Fruit fly (Drosophila melanogaster) Kc167 (cell line): ENCODE results near the gene CG6083.

Experiments used
- psq ChIP-seq: fragments of >200 bp; optimal IDR thresholded peaks from 2 replicates; lab custom pipeline; 2017; ENCODE audit warnings: missing external identifiers
- ttk ChIP-seq: sonication (Bioruptor generic); optimal IDR thresholded peaks from 2 replicates; lab custom pipeline; 2017; ENCODE audit warnings: missing external identifiers

DNA sequence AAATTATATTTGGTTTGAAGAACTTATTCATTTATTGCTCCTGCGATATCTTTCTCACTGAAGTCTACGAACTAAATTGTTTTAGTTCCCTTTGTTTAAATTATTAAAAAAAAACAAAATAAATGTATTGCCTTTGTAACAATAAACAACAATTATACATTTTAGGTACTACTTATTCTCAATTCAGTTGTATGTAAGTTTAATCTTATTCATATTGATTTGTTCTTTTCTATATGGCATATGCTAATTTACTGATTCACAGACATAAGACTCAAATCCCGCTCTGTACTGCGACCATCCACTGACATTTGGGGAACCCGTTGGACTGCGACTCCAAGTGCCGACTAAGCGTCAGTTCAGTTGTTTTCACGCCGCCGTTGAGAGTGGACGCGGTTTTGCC, 5.2 kb upstream of the CG6083 start, which contains the start of gene CG32091:
- TF ChIP-seq psq (lab: Kevin White, UChicago) (no peak), ttk (lab: Kevin White, UChicago) (no peak)
